Worm (Caenorhabditis elegans): ENCODE results near the gene dhs-19.

- TF ChIP-seq unc-62 (GFP tag; optimal IDR thresholded peaks at IDR 0.05) = no peak
- TF ChIP-seq pha-4 (tag; optimal IDR thresholded peaks at IDR 0.05) = no peak
- TF ChIP-seq snpc-4 (tag; optimal IDR thresholded peaks at IDR 0.05) = no peak
- no peak for TF ChIP-seq mab-5 (tag; optimal IDR thresholded peaks at IDR 0.05)
- no peak for TF ChIP-seq mep-1 (tag; optimal IDR thresholded peaks at IDR 0.05)
- TF ChIP-seq unc-120 (tag; optimal IDR thresholded peaks at IDR 0.05; ENCODE audit: poor library complexity, severe bottlenecking) = no peak
- TF ChIP-seq nhr-76 (tag; optimal IDR thresholded peaks at IDR 0.05) = no peak
- no peak for TF ChIP-seq sptf-1 (tag; optimal IDR thresholded peaks at IDR 0.05)
- TF ChIP-seq ceh-39 (tag; optimal IDR thresholded peaks at IDR 0.05) = no peak
- TF ChIP-seq ceh-83 (GFP tag; optimal IDR thresholded peaks at IDR 0.05) = no peak
- TF ChIP-seq nhr-12 (tag; optimal IDR thresholded peaks at IDR 0.05) = no peak
- no peak for TF ChIP-seq ham-2 (GFP tag; optimal IDR thresholded peaks at IDR 0.05)
These were observed 4.7 kb downstream of the dhs-19 start, which contains the start of gene srh-1 for ce11 chrV:11485558-11485957.
